Worm (Caenorhabditis elegans): ENCODE results near the gene Y49E10.29.

Gene Y49E10.29

ce11 chrIII:12429579-12430084, 39.3 kb upstream of the Y49E10.29 start, which contains the start of gene snr-6:
Gene snr-6 (minus strand): TSS chrIII:12429629.
- TF ChIP-seq snpc-4 (tag; optimal IDR thresholded peaks at IDR 0.05) (peak; percentile 19), unc-98 (GFP tag; IDR thresholded peaks at IDR 0.05) (no peak), ces-1 (GFP tag; optimal IDR thresholded peaks at IDR 0.05) (no peak), efl-3 (GFP tag; optimal IDR thresholded peaks at IDR 0.05) (no peak), mef-2 (tag; optimal IDR thresholded peaks at IDR 0.05) (no peak), sup-37 (GFP tag; optimal IDR thresholded peaks at IDR 0.05) (no peak), aly-2 (tag; optimal IDR thresholded peaks at IDR 0.05) (peak; percentile 72), grh-1 (GFP tag; IDR thresholded peaks at IDR 0.05) (peak; percentile 23; the same call in 1 of the 2 replicates), nhr-85 (tag) (peak; percentile 33), nhr-28 (tag; optimal IDR thresholded peaks at IDR 0.05) (no peak), pag-3 (tag; optimal IDR thresholded peaks at IDR 0.05; ENCODE audit: borderline replicate concordance, insufficient read depth) (no peak), Y116A8C.19 (tag; optimal IDR thresholded peaks at IDR 0.05; ENCODE audit: borderline replicate concordance) (no peak), lin-15B (tag; optimal IDR thresholded peaks at IDR 0.05) (peak; percentile 73), snu-23 (GFP tag; optimal IDR thresholded peaks at IDR 0.05) (peak; percentile 85), hlh-4 (tag; optimal IDR thresholded peaks at IDR 0.05) (no peak), nhr-77 (tag; optimal IDR thresholded peaks at IDR 0.05) (peak; percentile 61), nhr-20 (tag; optimal IDR thresholded peaks at IDR 0.05) (peak; percentile 66), nhr-11 (tag; optimal IDR thresholded peaks at IDR 0.05) (no peak), hpl-2 (GFP tag; optimal IDR thresholded peaks at IDR 0.05) (no peak), rnt-1 (tag; optimal IDR thresholded peaks at IDR 0.05) (peak; percentile 80), sptf-1 (tag; optimal IDR thresholded peaks at IDR 0.05) (no peak), nhr-90 (tag; optimal IDR thresholded peaks at IDR 0.05; ENCODE audit: poor library complexity) (peak; percentile 28), pqm-1 (tag; optimal IDR thresholded peaks at IDR 0.05) (no peak), blmp-1 (tag; optimal IDR thresholded peaks at IDR 0.05) (peak; percentile 62), jun-1 (tag; optimal IDR thresholded peaks at IDR 0.05) (peak; percentile 41), fos-1 (tag; optimal IDR thresholded peaks at IDR 0.05) (peak; percentile 81), egl-27 (tag; optimal IDR thresholded peaks at IDR 0.05) (no peak), ceh-63 (GFP tag; optimal IDR thresholded peaks at IDR 0.05) (no peak), unc-130 (tag; optimal IDR thresholded peaks at IDR 0.05) (peak; percentile 85), ceh-82 (tag; optimal IDR thresholded peaks at IDR 0.05) (peak; percentile 48 to 90 (median 54)), F16B12.6 (tag; optimal IDR thresholded peaks at IDR 0.05) (peak; percentile 98), nhr-76 (tag; optimal IDR thresholded peaks at IDR 0.05) (no peak), tbx-2 (tag; optimal IDR thresholded peaks at IDR 0.05) (peak; percentile 71), alr-1 (tag; optimal IDR thresholded peaks at IDR 0.05; ENCODE audit: borderline replicate concordance) (no peak), lin-14 (GFP tag; optimal IDR thresholded peaks at IDR 0.05) (peak; percentile 60), dpl-1 (GFP tag; optimal IDR thresholded peaks at IDR 0.05) (peak; percentile 97 to 99 (median 97)), zip-4 (GFP tag; optimal IDR thresholded peaks at IDR 0.05) (peak; percentile 14), nhr-12 (tag; optimal IDR thresholded peaks at IDR 0.05) (no peak), mab-9 (GFP tag; IDR thresholded peaks at IDR 0.05) (no peak), C34B4.2 (tag; optimal IDR thresholded peaks at IDR 0.05) (no peak), sox-4 (tag; optimal IDR thresholded peaks at IDR 0.05) (peak; percentile 6), skn-1 (tag; optimal IDR thresholded peaks at IDR 0.05) (peak; percentile 90), aha-1 (tag; optimal IDR thresholded peaks at IDR 0.05) (peak; percentile 2), ama-1 (optimal IDR thresholded peaks at IDR 0.05) (no peak), egl-13 (tag; optimal IDR thresholded peaks at IDR 0.05) (peak; percentile 38), elt-3 (tag; optimal IDR thresholded peaks at IDR 0.05) (peak in 2 of 6 experiments; percentile 15 to 33), unc-62 (GFP tag; optimal IDR thresholded peaks at IDR 0.05) (no peak), nhr-71 (tag; optimal IDR thresholded peaks at IDR 0.05) (no peak), tlp-1 (tag; optimal IDR thresholded peaks at IDR 0.05) (no peak), nhr-84 (tag; optimal IDR thresholded peaks at IDR 0.05) (no peak), unc-30 (tag; optimal IDR thresholded peaks at IDR 0.05) (no peak), isw-1 (GFP tag; IDR thresholded peaks at IDR 0.05) (peak; percentile 53), fkh-8 (tag; optimal IDR thresholded peaks at IDR 0.05) (peak; percentile 59)

All from whole organism, L1 larva.